Worm (Caenorhabditis elegans): ENCODE data around the gene srsx-35.

- no peak for TF ChIP-seq sptf-1 (tag; optimal IDR thresholded peaks at IDR 0.05)
- TF ChIP-seq elt-2 (tag; optimal IDR thresholded peaks at IDR 0.05), result no peak
- TF ChIP-seq ama-1 (optimal IDR thresholded peaks at IDR 0.05), result no peak
- TF ChIP-seq zip-4 (GFP tag; optimal IDR thresholded peaks at IDR 0.05), result no peak
- TF ChIP-seq mab-9 (GFP tag; IDR thresholded peaks at IDR 0.05), result no peak
- no peak for TF ChIP-seq nhr-28 (tag; optimal IDR thresholded peaks at IDR 0.05)
- TF ChIP-seq skn-1 (tag; optimal IDR thresholded peaks at IDR 0.05), result no peak
- TF ChIP-seq mdl-1 (tag; optimal IDR thresholded peaks at IDR 0.05), result no peak
Observed at ce11 chrV:20721934-20722333, 40.7 kb downstream of the srsx-35 start, which contains the start of gene Y44A6C.2.

All from whole organism, L1 larva.